Fruit fly (Drosophila melanogaster) whole organism, pupa: ENCODE results near the gene Adk1.

ENCODE experiments used
- CG10348 ChIP-seq: fragments of 200-800 bp; sonication (Bioruptor generic); IDR thresholded peaks from 2 replicates; pipeline ENCODE4 v1.3.6; 2022; ENCODE audit warnings: missing biosample characterization, missing genetic modification characterization
- CG13204 ChIP-seq: fragments of 200-800 bp; sonication (Bioruptor generic); optimal IDR thresholded peaks from 2 replicates; lab custom pipeline; 2018; ENCODE audit warnings: missing biosample characterization, mild to moderate bottlenecking, missing genetic modification characterization, moderate library complexity
- CG14655 ChIP-seq: fragments of 200-800 bp; sonication (Bioruptor generic); optimal IDR thresholded peaks from 3 replicates; lab custom pipeline; 2017; ENCODE audit warnings: mild to moderate bottlenecking, missing biosample characterization, missing genetic modification reagents, missing genetic modification characterization
- CG15710 ChIP-seq: fragments of 200-800 bp; sonication (Bioruptor generic); optimal IDR thresholded peaks from 2 replicates; lab custom pipeline; 2018; ENCODE audit warnings: missing biosample characterization, mild to moderate bottlenecking, missing genetic modification characterization, moderate library complexity
- CG32121 ChIP-seq: fragments of 200-800 bp; sonication (Bioruptor generic); IDR thresholded peaks from 2 replicates; pipeline ENCODE4 v1.3.6; 2022; ENCODE audit warnings: missing biosample characterization, missing genetic modification characterization
- CG34367 ChIP-seq: fragments of 200-800 bp; sonication (Bioruptor generic); optimal IDR thresholded peaks from 2 replicates; lab custom pipeline; 2018; ENCODE audit warnings: missing biosample characterization, mild to moderate bottlenecking, missing genetic modification characterization
- CG4496 ChIP-seq: fragments of 200-800 bp; sonication (Bioruptor generic); IDR thresholded peaks from 3 replicates; pipeline ENCODE4 v1.3.6; 2022; ENCODE audit warnings: missing biosample characterization, missing genetic modification characterization
- CG8301 ChIP-seq: fragments of 200-800 bp; sonication (Bioruptor generic); optimal IDR thresholded peaks from 2 replicates; lab custom pipeline; 2018; ENCODE audit warnings: missing biosample characterization, mild to moderate bottlenecking, missing genetic modification characterization
- CG9948 ChIP-seq: fragments of 200-800 bp; sonication (Bioruptor generic); optimal IDR thresholded peaks from 2 replicates; lab custom pipeline; 2018; ENCODE audit warnings: missing biosample characterization, mild to moderate bottlenecking, missing genetic modification characterization, moderate library complexity
- D1 ChIP-seq: fragments of 200-800 bp; sonication (Bioruptor generic); optimal IDR thresholded peaks from 2 replicates; lab custom pipeline; 2018; ENCODE audit warnings: missing biosample characterization, mild to moderate bottlenecking, missing genetic modification characterization, moderate library complexity
- EcR ChIP-seq: fragments of 200-800 bp; sonication (Bioruptor generic); optimal IDR thresholded peaks from 3 replicates; lab custom pipeline; 2019; ENCODE audit warnings: missing biosample characterization, missing genetic modification characterization, mild to moderate bottlenecking, moderate library complexity, missing genetic modification reagents
- Ets98B ChIP-seq: fragments of 200-800 bp; sonication (Bioruptor generic); IDR thresholded peaks from 2 replicates; pipeline ENCODE4 v1.3.6; 2022; ENCODE audit warnings: missing biosample characterization, missing genetic modification characterization
- Pif1A ChIP-seq: fragments of 200-800 bp; sonication (Bioruptor generic); optimal IDR thresholded peaks from 3 replicates; lab custom pipeline; 2016; ENCODE audit warnings: missing biosample characterization, missing genetic modification characterization
- Pif1B ChIP-seq: fragments of 200-800 bp; sonication (Bioruptor generic); optimal IDR thresholded peaks from 3 replicates; lab custom pipeline; 2016; ENCODE audit warnings: missing biosample characterization, missing genetic modification characterization
- Snoo ChIP-seq: fragments of 200-800 bp; sonication (Bioruptor generic); optimal IDR thresholded peaks from 3 replicates; lab custom pipeline; 2017; ENCODE audit warnings: missing biosample characterization, mild to moderate bottlenecking, missing genetic modification characterization, inconsistent platforms
- fd96Ca ChIP-seq: fragments of 200-800 bp; sonication (Bioruptor generic); IDR thresholded peaks from 3 replicates; pipeline ENCODE4 v1.3.6; 2022; ENCODE audit warnings: missing biosample characterization, missing genetic modification characterization
- gl ChIP-seq: fragments of 200-800 bp; sonication (Bioruptor generic); optimal IDR thresholded peaks from 2 replicates; lab custom pipeline; 2018; ENCODE audit warnings: missing biosample characterization, mild to moderate bottlenecking, missing genetic modification characterization
- rn ChIP-seq: fragments of 200-800 bp; sonication (Bioruptor generic); IDR thresholded peaks from 2 replicates; pipeline ENCODE4 v1.3.6; 2022; ENCODE audit warnings: missing biosample characterization, missing genetic modification characterization

The Adk1 gene

dm6 chr3R:12244468-12245060 lies 46.8 kb downstream of the Adk1 start:
- TF ChIP-seq CG10348 (no peak), Snoo (tag; lab: Kevin White, UChicago) (no peak), CG13204 (GFP tag; lab: Kevin White, UChicago) (peak; percentile 16), CG4496 (GFP tag; lab: Robert Waterston, UW) (peak; percentile 31; the same call in 1 of the 3 replicates), fd96Ca (GFP tag; lab: Robert Waterston, UW) (peak; percentile 52; the same call in 1 of the 3 replicates), rn (no peak), CG15710 (no peak), CG14655 (no peak)

DNA sequence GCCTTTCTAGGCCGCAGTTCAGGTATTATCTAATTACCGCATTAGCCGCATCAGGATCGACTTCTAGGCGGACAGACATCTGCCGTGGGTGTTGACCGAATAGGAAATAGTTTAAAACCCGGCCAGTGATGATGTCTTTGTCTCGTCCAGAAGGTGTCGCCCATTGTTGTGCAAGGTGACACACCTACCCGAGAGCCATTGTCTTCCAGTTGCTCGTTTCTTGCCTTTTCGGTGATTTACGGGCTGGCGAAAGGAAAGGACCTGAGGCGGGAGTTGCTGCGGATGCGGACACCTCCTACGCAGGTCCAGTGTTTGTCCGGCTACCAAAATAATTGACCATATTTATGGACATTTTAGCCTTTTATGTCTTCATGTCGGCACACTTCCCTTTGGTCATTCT lies 50.5 kb downstream of the Adk1 start:
- TF ChIP-seq Pif1A (no peak), CG13204 (GFP tag; lab: Kevin White, UChicago) (no peak), gl (tag; lab: Kevin White, UChicago) (no peak), EcR (no peak), CG8301 (tag; lab: Kevin White, UChicago) (no peak), CG10348 (no peak), CG15710 (no peak), CG9948 (tag; lab: Kevin White, UChicago) (no peak), Pif1B (GFP tag; lab: Kevin White, UChicago) (no peak), Ets98B (no peak), D1 (tag; lab: Kevin White, UChicago) (no peak), rn (no peak), CG14655 (no peak), Snoo (tag; lab: Kevin White, UChicago) (no peak), CG4496 (GFP tag; lab: Robert Waterston, UW) (no peak), CG34367 (tag; lab: Kevin White, UChicago) (no peak), CG32121 (GFP tag; lab: Robert Waterston, UW) (no peak)
